Fruit fly (Drosophila melanogaster) Kc167 (cell line): ENCODE data around the gene vers.

Source experiments
- Myc ChIP-seq: fragments of >200 bp; optimal IDR thresholded peaks from 2 replicates; lab custom pipeline; 2017; ENCODE audit warnings: missing external identifiers
- Sin3A ChIP-seq: fragments of >200 bp; optimal IDR thresholded peaks from 2 replicates; lab custom pipeline; 2018; ENCODE audit warnings: missing external identifiers
- h ChIP-seq: fragments of >200 bp; optimal IDR thresholded peaks from 3 replicates; lab custom pipeline; 2018; ENCODE audit warnings: missing external identifiers
- insv ChIP-seq: fragments of >200 bp; optimal IDR thresholded peaks from 3 replicates; lab custom pipeline; 2018; ENCODE audit warnings: missing external identifiers
- psq ChIP-seq: fragments of >200 bp; optimal IDR thresholded peaks from 2 replicates; lab custom pipeline; 2017; ENCODE audit warnings: missing external identifiers
- ttk ChIP-seq: sonication (Bioruptor generic); optimal IDR thresholded peaks from 2 replicates; lab custom pipeline; 2017; ENCODE audit warnings: missing external identifiers

The vers gene

DNA sequence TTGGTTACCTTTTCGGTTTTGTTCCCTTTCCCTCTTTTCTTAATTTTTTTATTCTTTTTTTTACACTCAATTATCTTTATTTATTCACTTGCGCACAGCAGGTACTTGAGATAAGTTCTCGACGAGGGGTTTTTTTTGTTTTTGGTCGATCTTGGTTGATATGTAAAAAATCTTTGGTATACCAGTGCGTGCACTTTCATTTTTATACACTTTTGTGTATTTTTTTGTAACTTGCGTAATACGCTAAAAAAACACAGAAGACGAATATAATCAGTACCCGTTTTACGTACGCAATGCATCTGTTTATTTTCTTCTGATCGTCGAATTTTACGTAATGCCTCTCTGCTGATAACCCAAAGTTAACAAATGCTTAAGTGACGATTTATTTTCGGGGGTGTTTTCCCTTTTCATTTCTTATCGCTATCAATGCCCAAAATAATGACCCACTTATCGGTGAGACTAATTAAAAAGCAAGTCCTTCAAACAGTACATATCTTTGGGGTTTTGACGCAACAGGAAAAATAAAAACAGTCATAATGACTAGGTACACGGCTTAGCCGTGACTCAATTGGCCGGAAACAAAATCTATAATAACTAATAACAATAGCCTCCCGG is 36.5 kb upstream of the vers start:
- TF ChIP-seq insv (no peak), Myc (no peak), Sin3A (lab: Kevin White, UChicago) (no peak), ttk (lab: Kevin White, UChicago) (no peak), h (lab: Kevin White, UChicago) (no peak), psq (lab: Kevin White, UChicago) (no peak)

- TF ChIP-seq Sin3A (lab: Kevin White, UChicago) (no peak), h (lab: Kevin White, UChicago) (no peak), ttk (lab: Kevin White, UChicago) (no peak), Myc (no peak), psq (lab: Kevin White, UChicago) (no peak), insv (no peak)
Observed at dm6 chr3L:12080423-12080822, 35.5 kb upstream of the vers start.

dm6 chr3L:12081679-12082520 is 34.0 kb upstream of the vers start, which contains the start of gene Sema5c:
Gene Sema5c (minus strand): TSS chr3L:12081830.
- no peak for TF ChIP-seq insv
- TF ChIP-seq Sin3A (lab: Kevin White, UChicago): no peak
- no peak for TF ChIP-seq ttk (lab: Kevin White, UChicago)
- TF ChIP-seq h (lab: Kevin White, UChicago): no peak

- no peak for TF ChIP-seq h (lab: Kevin White, UChicago)
Observed at dm6 chr3L:12082521-12082841, 33.4 kb upstream of the vers start.

- TF ChIP-seq Myc (no peak), ttk (lab: Kevin White, UChicago) (no peak), insv (no peak)
Observed at dm6 chr3L:12083092-12083680, 32.7 kb upstream of the vers start.

dm6 chr3L:12083861-12084260 is 32.0 kb upstream of the vers start:
- no peak for TF ChIP-seq ttk (lab: Kevin White, UChicago)
- TF ChIP-seq Sin3A (lab: Kevin White, UChicago): no peak
- no peak for TF ChIP-seq insv
- no peak for TF ChIP-seq h (lab: Kevin White, UChicago)
- no peak for TF ChIP-seq Myc
- no peak for TF ChIP-seq psq (lab: Kevin White, UChicago)

DNA sequence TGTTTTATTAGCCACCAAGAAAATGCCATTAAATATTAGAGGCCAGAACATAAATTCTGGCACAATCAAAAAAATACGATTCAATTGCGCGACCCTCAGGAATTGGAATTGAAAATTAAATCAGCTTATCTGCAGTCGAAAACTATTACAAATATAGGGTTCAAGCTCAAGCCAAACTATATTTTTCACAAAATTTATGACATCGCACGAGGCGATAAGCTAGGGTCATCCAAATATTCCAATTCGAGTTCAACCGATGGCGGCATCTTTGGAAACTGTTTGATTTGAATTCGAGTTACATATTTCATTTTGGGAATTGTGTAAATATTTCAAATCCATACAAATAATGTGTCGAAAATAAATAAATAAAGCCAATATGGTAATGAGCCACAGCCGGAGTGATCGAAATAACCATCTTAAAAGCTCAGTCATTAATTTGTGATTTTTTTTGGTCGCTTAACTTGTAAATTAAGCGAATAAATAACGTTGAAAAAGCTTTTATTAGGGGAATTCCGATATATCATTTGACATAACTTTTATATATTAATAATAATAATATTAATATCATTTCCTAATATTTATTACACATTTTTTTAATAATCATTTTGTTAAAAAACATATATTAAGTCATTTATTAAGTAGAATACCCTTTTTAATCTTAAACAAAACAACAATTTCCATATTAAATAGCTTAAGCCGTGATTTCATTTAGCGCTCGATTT is 30.8 kb upstream of the vers start:
- TF ChIP-seq Sin3A (lab: Kevin White, UChicago) (no peak), insv (no peak), h (lab: Kevin White, UChicago) (no peak), psq (lab: Kevin White, UChicago) (no peak), ttk (lab: Kevin White, UChicago) (no peak), Myc (no peak)

DNA sequence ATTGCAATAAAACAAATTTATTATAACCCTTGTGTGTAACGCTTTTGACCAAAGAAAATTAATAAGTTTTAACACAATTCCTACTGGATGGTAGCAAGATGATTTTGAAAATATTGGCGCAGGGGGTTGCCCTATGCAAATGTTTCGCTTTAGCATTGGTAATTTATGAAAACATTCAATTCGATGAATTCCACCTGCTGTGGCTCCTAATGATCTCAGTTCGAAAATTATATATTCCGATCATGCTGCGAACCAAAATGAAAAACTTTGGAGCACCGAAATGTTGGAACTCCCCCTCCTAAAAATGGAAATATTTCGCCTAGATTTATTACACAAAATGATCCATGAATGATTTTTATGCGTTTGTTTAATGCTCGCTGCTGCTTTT is 30.2 kb upstream of the vers start:
- TF ChIP-seq Myc (no peak), insv (no peak), h (lab: Kevin White, UChicago) (no peak), ttk (lab: Kevin White, UChicago) (no peak), psq (lab: Kevin White, UChicago) (no peak), Sin3A (lab: Kevin White, UChicago) (no peak)

- no peak for TF ChIP-seq insv
- TF ChIP-seq psq (lab: Kevin White, UChicago): no peak
- TF ChIP-seq h (lab: Kevin White, UChicago): no peak
- no peak for TF ChIP-seq Myc
- no peak for TF ChIP-seq ttk (lab: Kevin White, UChicago)
- TF ChIP-seq Sin3A (lab: Kevin White, UChicago): no peak
Observed at dm6 chr3L:12088326-12088725, 27.6 kb upstream of the vers start, which contains the start of gene CG17154. Gene CG17154 (plus strand): TSS chr3L:12088626.

- TF ChIP-seq insv: no peak
Observed at dm6 chr3L:12090184-12090897, 25.6 kb upstream of the vers start.

DNA sequence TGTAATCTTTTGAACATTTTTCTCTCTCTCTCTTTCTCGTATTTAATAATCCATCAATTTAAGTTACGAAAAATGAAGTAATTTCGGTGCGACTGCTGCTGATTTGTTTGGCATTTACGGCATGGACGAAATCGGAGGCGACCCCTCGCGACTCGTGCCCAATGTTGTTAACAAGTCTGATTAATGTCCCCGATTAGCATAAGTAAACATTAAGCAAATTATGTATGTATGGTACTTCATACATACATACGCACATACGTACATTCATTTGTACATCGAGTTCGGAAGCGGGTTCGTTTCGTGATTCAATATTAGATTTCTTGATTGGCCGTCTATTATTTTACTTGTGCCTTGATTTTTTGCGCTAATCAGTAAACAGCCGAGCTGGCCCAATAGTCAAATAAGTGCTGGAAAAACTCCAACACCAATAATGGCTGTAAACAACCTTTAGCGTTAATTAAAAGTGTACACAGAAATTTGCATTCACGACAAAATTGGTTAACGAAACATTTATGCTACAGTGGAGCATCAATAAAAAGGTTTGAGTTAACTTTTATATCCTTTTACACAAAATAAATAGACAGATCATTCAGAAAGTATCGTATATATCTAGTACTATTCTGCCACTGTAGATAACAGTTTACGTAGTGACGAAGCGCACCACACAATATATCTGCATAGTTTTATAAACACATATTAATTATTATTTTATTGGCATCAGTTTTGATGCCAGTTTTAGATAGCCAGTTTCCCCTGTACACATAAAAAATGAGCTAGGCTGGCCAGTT is 24.8 kb upstream of the vers start:
- no peak for TF ChIP-seq insv
- no peak for TF ChIP-seq Myc
- TF ChIP-seq ttk (lab: Kevin White, UChicago): no peak
- TF ChIP-seq h (lab: Kevin White, UChicago): no peak
- TF ChIP-seq psq (lab: Kevin White, UChicago): no peak
- TF ChIP-seq Sin3A (lab: Kevin White, UChicago): no peak
